Fruit fly (Drosophila melanogaster): Measurements from ENCODE around the gene Burs.

Burs gene

DNA sequence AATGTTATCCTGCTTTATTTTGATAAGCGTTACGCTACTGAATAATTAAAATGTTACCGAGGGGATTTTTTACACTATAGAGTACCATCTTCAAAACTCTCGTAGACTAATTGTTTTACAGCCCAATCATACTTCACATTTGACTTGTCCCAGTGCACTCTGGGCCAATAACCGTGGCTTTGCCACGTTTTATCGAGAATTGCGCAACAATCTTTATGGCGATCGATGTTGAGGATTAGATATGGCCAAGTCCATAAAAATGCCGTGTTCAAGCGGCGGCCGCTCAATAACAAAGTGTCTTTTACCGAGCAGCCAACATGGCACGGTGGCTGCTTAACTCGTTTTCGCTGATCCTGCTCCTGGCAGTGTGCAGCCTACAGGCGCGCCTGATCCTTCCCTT, 24.3 kb upstream of the Burs start, which contains the start of gene CG31343 (continued):
- no peak for TF ChIP-seq HLH54F (GFP tag; optimal IDR thresholded peaks at IDR 0.05)
- TF ChIP-seq jumu (GFP tag; optimal IDR thresholded peaks at IDR 0.05), result no peak
- TF ChIP-seq Pdp1 (GFP tag; optimal IDR thresholded peaks at IDR 0.05), result peak in 1 of 2 experiments; percentile 78
- no peak for TF ChIP-seq onecut (GFP tag; IDR thresholded peaks at IDR 0.05)
- TF ChIP-seq salm (tag; optimal IDR thresholded peaks at IDR 0.05), result no peak
- TF ChIP-seq Lhr (GFP tag; optimal IDR thresholded peaks at IDR 0.05), result no peak

DNA sequence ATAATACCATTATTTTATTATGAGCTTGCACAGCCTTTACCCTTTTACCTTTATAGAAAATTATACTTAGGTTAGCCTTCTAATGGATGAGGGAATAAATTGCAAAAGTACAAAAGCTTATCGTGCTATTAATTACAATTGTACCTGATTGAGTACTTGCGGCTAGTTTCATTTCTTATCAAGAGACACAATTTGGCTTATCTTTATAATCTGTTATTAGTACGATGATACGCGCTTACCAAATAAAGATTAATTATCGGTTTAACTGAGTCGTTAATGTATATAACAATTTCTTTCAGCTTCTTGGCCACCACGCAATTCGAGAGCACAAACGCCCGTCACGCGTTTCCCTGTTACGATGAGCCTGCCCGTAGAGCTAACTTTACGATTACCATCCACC, 23.4 kb upstream of the Burs start:
- TF ChIP-seq CG13287 (GFP tag; IDR thresholded peaks at IDR 0.05; ENCODE audit: partially characterized antibody) (no peak), ato (GFP tag; IDR thresholded peaks at IDR 0.05; ENCODE audit: partially characterized antibody) (no peak), CG34376 (GFP tag; optimal IDR thresholded peaks at IDR 0.05) (peak; percentile 42), CG9727 (GFP tag; optimal IDR thresholded peaks at IDR 0.05) (no peak), exex (tag; optimal IDR thresholded peaks at IDR 0.05) (peak; percentile 93), gem (tag; optimal IDR thresholded peaks at IDR 0.05) (no peak), knrl (GFP tag; IDR thresholded peaks at IDR 0.05; ENCODE audit: partially characterized antibody) (no peak), sug (tag; optimal IDR thresholded peaks at IDR 0.05) (peak; percentile 22), pzg (GFP tag; optimal IDR thresholded peaks at IDR 0.05) (no peak)

DNA sequence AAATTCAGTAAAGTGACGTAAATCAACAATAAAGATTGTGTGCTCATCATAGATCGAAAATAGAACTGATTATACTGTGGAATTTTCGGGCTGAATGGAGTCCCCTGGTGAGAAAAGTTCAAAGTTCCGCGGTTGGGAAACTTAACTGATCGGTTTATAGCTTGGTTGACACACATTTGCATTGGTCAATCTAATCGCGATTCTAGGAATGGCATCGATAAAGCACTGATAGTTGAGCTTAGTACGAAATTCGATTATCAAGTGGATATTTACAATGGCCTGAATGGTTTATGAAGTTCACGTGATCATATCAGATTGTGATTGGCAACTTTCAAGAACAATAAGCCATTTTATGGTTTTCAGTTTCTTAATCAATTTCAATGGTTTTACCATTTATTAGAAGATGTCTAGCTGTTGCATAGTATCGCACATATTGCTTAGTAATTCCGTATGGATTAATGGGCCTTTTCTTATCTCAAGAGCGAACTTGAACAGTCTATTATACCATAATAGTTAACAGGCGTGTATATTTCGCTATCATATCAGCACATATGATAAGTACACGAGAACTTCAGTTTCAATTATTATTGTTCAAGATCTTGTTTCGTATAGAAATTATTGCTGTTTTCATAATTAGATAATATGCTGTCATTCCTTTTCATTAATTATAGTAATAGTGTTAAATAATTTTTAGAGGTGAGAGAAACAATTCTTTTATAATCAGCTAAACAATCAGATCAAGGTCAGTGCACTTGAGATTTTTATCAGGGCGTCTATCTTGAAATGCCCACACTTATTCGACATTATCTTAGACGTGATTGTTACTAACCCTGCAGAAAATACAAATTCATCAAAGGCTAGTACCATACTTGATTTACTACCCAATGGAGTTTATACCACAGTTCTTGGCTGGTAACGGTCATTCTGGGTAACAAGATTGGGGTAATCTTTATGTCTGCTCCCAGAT, 20.1 kb upstream of the Burs start, which contains the start of gene CG31233:
TSS of gene CG31233 (plus strand) at position 900 of the 967 bp plus-strand sequence.
- TF ChIP-seq CG11398 (GFP tag; optimal IDR thresholded peaks at IDR 0.05), result no peak
- TF ChIP-seq GATAe (GFP tag; conservative IDR thresholded peaks at IDR 0.05), result peak; percentile 35; the same call in 1 of the 2 replicates
- TF ChIP-seq sd (tag; optimal IDR thresholded peaks at IDR 0.05), result peak; percentile 72
- no peak for TF ChIP-seq Meics (GFP tag; optimal IDR thresholded peaks at IDR 0.05)
- no peak for TF ChIP-seq CG4282 (GFP tag; optimal IDR thresholded peaks at IDR 0.05)
- peak; percentile 4 for TF ChIP-seq CG18599 (GFP tag; optimal IDR thresholded peaks at IDR 0.05)
- TF ChIP-seq Pdp1 (GFP tag; optimal IDR thresholded peaks at IDR 0.05), result peak in 1 of 2 experiments; percentile 39
- TF ChIP-seq exex (tag; optimal IDR thresholded peaks at IDR 0.05), result peak; percentile 93
- no peak for TF ChIP-seq CG12155 (GFP tag; optimal IDR thresholded peaks at IDR 0.05)
- TF ChIP-seq CG15073 (GFP tag; optimal IDR thresholded peaks at IDR 0.05), result no peak
- TF ChIP-seq Taf1 (GFP tag; IDR thresholded peaks at IDR 0.05), result no peak
- no peak for TF ChIP-seq CG12942 (GFP tag; optimal IDR thresholded peaks at IDR 0.05)
- no peak for TF ChIP-seq gro (GFP tag; optimal IDR thresholded peaks at IDR 0.05)
- TF ChIP-seq Nf-YC (tag; optimal IDR thresholded peaks at IDR 0.05), result no peak
- peak; percentile 71 for TF ChIP-seq grn (GFP tag; optimal IDR thresholded peaks at IDR 0.05)
- no peak for TF ChIP-seq BEAF-32 (GFP tag; optimal IDR thresholded peaks at IDR 0.05)
- TF ChIP-seq mirr (GFP tag; optimal IDR thresholded peaks at IDR 0.05), result peak; percentile 56
- TF ChIP-seq btn (GFP tag; optimal IDR thresholded peaks at IDR 0.05), result no peak
- TF ChIP-seq CG2678 (tag; optimal IDR thresholded peaks at IDR 0.05), result peak; percentile 4
- no peak for TF ChIP-seq ap (GFP tag; IDR thresholded peaks at IDR 0.05)
- peak; percentile 95 for TF ChIP-seq CG34376 (GFP tag; optimal IDR thresholded peaks at IDR 0.05)
- peak; percentile 10 for TF ChIP-seq CG3281 (GFP tag; optimal IDR thresholded peaks at IDR 0.05)
- no peak for TF ChIP-seq CG12391 (tag; optimal IDR thresholded peaks at IDR 0.05)
- TF ChIP-seq CG10147 (GFP tag; optimal IDR thresholded peaks at IDR 0.05), result no peak
- TF ChIP-seq twi (tag; optimal IDR thresholded peaks at IDR 0.05), result no peak
- TF ChIP-seq CG10959 (GFP tag; IDR thresholded peaks at IDR 0.05), result no peak
- TF ChIP-seq CG17361 (GFP tag; IDR thresholded peaks at IDR 0.05), result no peak
- TF ChIP-seq kah (GFP tag; optimal IDR thresholded peaks at IDR 0.05), result no peak
- peak; percentile 76 for TF ChIP-seq cwo (GFP tag; optimal IDR thresholded peaks at IDR 0.05)
- TF ChIP-seq sug (tag; optimal IDR thresholded peaks at IDR 0.05), result peak; percentile 76
- TF ChIP-seq CG2129 (GFP tag; IDR thresholded peaks at IDR 0.05; ENCODE audit: partially characterized antibody), result no peak
- no peak for TF ChIP-seq Ssrp (tag; optimal IDR thresholded peaks at IDR 0.05)
